Fruit fly (Drosophila melanogaster) whole organism, embryonic: Measurements from ENCODE around the gene CG5080.

Experiments
- Antp ChIP-seq: fragments of 200-800 bp; sonication (Bioruptor generic); optimal IDR thresholded peaks from 3 replicates; lab custom pipeline; 2016; ENCODE audit warnings: missing biosample characterization, missing genetic modification characterization
- Atf-2 ChIP-seq: fragments of 200-800 bp; sonication (Bioruptor generic); optimal IDR thresholded peaks from 2 replicates; lab custom pipeline; 2016; ENCODE audit warnings: missing biosample characterization, missing genetic modification characterization
- Atf3 ChIP-seq: fragments of 200-800 bp; sonication (Bioruptor generic); optimal IDR thresholded peaks from 3 replicates; lab custom pipeline; 2016; ENCODE audit warnings: missing biosample characterization, missing genetic modification characterization
- Awh ChIP-seq: fragments of 200-800 bp; sonication (Bioruptor generic); IDR thresholded peaks from 2 replicates; pipeline ENCODE4, ENCODE4 v1.3.6; 2022; ENCODE audit warnings: missing biosample characterization, missing genetic modification characterization
- Bgb ChIP-seq: fragments of 200-800 bp; sonication (Bioruptor generic); IDR thresholded peaks from 2 replicates; pipeline ENCODE4 v1.3.6; 2022; ENCODE audit warnings: missing biosample characterization, missing genetic modification characterization; ENCODE audit not compliant: partially characterized antibody
- CG10979 ChIP-seq: fragments of 200-800 bp; sonication (Bioruptor generic); optimal IDR thresholded peaks from 2 replicates; lab custom pipeline; 2018; ENCODE audit warnings: missing biosample characterization, mild to moderate bottlenecking, missing genetic modification characterization, moderate library complexity
- CG11085 ChIP-seq: fragments of 200-800 bp; sonication (Bioruptor generic); IDR thresholded peaks from 2 replicates; pipeline ENCODE4 v1.3.6; 2022; ENCODE audit warnings: missing biosample characterization, missing genetic modification characterization
- CG11723 ChIP-seq: fragments of 200-800 bp; sonication (Bioruptor generic); optimal IDR thresholded peaks from 2 replicates; lab custom pipeline; 2017; ENCODE audit warnings: missing biosample characterization, mild to moderate bottlenecking, missing genetic modification characterization
- CG12071 ChIP-seq: fragments of 200-800 bp; sonication (Bioruptor generic); optimal IDR thresholded peaks from 3 replicates; lab custom pipeline; 2018; ENCODE audit warnings: missing biosample characterization, mild to moderate bottlenecking, missing genetic modification characterization
- CG12744 ChIP-seq: fragments of 200-800 bp; sonication (Bioruptor generic); optimal IDR thresholded peaks from 2 replicates; lab custom pipeline; 2016; ENCODE audit warnings: missing biosample characterization, missing genetic modification characterization
- CG1529 ChIP-seq: fragments of 200-800 bp; sonication (Bioruptor generic); optimal IDR thresholded peaks from 3 replicates; lab custom pipeline; 2018; ENCODE audit warnings: missing biosample characterization, missing genetic modification characterization
- CG17568 ChIP-seq: fragments of 200-800 bp; sonication (Bioruptor generic); optimal IDR thresholded peaks from 2 replicates; lab custom pipeline; 2018; ENCODE audit warnings: missing biosample characterization, mild to moderate bottlenecking, missing genetic modification characterization, moderate library complexity
- CG31365 ChIP-seq: fragments of 200-800 bp; sonication (Bioruptor generic); optimal IDR thresholded peaks from 2 replicates; lab custom pipeline; 2018; ENCODE audit warnings: missing biosample characterization, mild to moderate bottlenecking, missing genetic modification characterization
- CG31441 ChIP-seq: fragments of 200-800 bp; sonication (Bioruptor generic); IDR thresholded peaks from 2 replicates; pipeline ENCODE4 v1.3.6; 2022; ENCODE audit warnings: missing biosample characterization, missing genetic modification characterization
- CG32532 ChIP-seq: fragments of 200-800 bp; sonication (Bioruptor generic); IDR thresholded peaks from 2 replicates; pipeline ENCODE4 v1.3.6; 2022; ENCODE audit warnings: missing biosample characterization, missing genetic modification characterization
- CG33557 ChIP-seq: fragments of 200-800 bp; sonication (Bioruptor generic); optimal IDR thresholded peaks from 2 replicates; lab custom pipeline; 2019; ENCODE audit warnings: missing biosample characterization, mild to moderate bottlenecking, missing genetic modification characterization, moderate library complexity
- CG3847 ChIP-seq: fragments of 200-800 bp; sonication (Bioruptor generic); IDR thresholded peaks from 2 replicates; pipeline ENCODE4 v1.3.6; 2022; ENCODE audit warnings: missing biosample characterization, missing genetic modification characterization
- CG4328 ChIP-seq: fragments of 200-800 bp; sonication (Bioruptor generic); optimal IDR thresholded peaks from 3 replicates; lab custom pipeline; 2017; ENCODE audit warnings: missing biosample characterization, missing genetic modification reagents, missing genetic modification characterization
- CG4424 ChIP-seq: fragments of 200-800 bp; sonication (Bioruptor generic); optimal IDR thresholded peaks from 3 replicates; lab custom pipeline; 2016; ENCODE audit warnings: missing biosample characterization, missing genetic modification characterization
- CG4707 ChIP-seq: fragments of 200-800 bp; sonication (Bioruptor generic); optimal IDR thresholded peaks from 2 replicates; lab custom pipeline; 2018; ENCODE audit warnings: missing biosample characterization, mild to moderate bottlenecking, missing genetic modification characterization, moderate library complexity
- CG6791 ChIP-seq: fragments of 200-800 bp; sonication (Bioruptor generic); IDR thresholded peaks from 3 replicates; pipeline ENCODE4 v1.3.6; 2022; ENCODE audit warnings: missing biosample characterization, missing genetic modification characterization; ENCODE audit not compliant: partially characterized antibody
- CG8765 ChIP-seq: fragments of 200-800 bp; sonication (Bioruptor generic); IDR thresholded peaks from 2 replicates; pipeline ENCODE4 v1.3.6; 2022; ENCODE audit warnings: missing biosample characterization, missing genetic modification characterization
- CG8944 ChIP-seq: fragments of 200-800 bp; sonication (Bioruptor generic); optimal IDR thresholded peaks from 3 replicates; lab custom pipeline; 2016; ENCODE audit warnings: missing biosample characterization, missing genetic modification characterization
- Dbx ChIP-seq: fragments of 200-800 bp; sonication (Bioruptor generic); IDR thresholded peaks from 3 replicates; pipeline ENCODE4 v1.3.6; 2022; ENCODE audit warnings: missing biosample characterization, missing genetic modification characterization
- Deaf1 ChIP-seq: fragments of 200-800 bp; optimal IDR thresholded peaks from 3 replicates; lab custom pipeline; 2019; ENCODE audit warnings: missing biosample characterization, mild to moderate bottlenecking, missing genetic modification characterization, moderate library complexity
- ERR ChIP-seq: fragments of 200-800 bp; sonication (Bioruptor generic); optimal IDR thresholded peaks from 2 replicates; lab custom pipeline; 2016; ENCODE audit warnings: missing biosample characterization, missing genetic modification characterization
- HHEX ChIP-seq: fragments of 200-800 bp; sonication (Bioruptor generic); optimal IDR thresholded peaks from 3 replicates; lab custom pipeline; 2017; ENCODE audit warnings: missing biosample characterization, mild to moderate bottlenecking, missing genetic modification characterization, missing genetic modification reagents
- Jarid2 ChIP-seq: fragments of 200-800 bp; sonication (Bioruptor generic); optimal IDR thresholded peaks from 3 replicates; lab custom pipeline; 2017; ENCODE audit warnings: mild to moderate bottlenecking, missing biosample characterization, missing genetic modification reagents, missing genetic modification characterization
- MBD-R2 ChIP-seq: fragments of 200-800 bp; sonication (Bioruptor generic); IDR thresholded peaks from 2 replicates; pipeline ENCODE4 v1.3.6; 2022; ENCODE audit warnings: missing biosample characterization, missing genetic modification characterization
- Med ChIP-seq: fragments of 200-800 bp; sonication (Bioruptor generic); peaks from one replicate; lab custom pipeline; 2016; ENCODE audit warnings: missing biosample characterization, missing genetic modification characterization, mild to moderate bottlenecking, inconsistent platforms, moderate library complexity
- NK7.1 ChIP-seq: fragments of 200-800 bp; sonication (Bioruptor generic); optimal IDR thresholded peaks from 3 replicates; lab custom pipeline; 2016; ENCODE audit warnings: missing biosample characterization, missing genetic modification characterization
- Opbp ChIP-seq: fragments of 200-800 bp; sonication (Bioruptor generic); IDR thresholded peaks from 3 replicates; pipeline ENCODE4 v1.3.6; 2022; ENCODE audit warnings: missing biosample characterization, missing genetic modification characterization; ENCODE audit not compliant: partially characterized antibody
- Xbp1 ChIP-seq: fragments of 200-800 bp; sonication (Bioruptor generic); optimal IDR thresholded peaks from 3 replicates; lab custom pipeline; 2016; ENCODE audit warnings: missing biosample characterization, mild to moderate bottlenecking, missing genetic modification characterization
- al ChIP-seq: fragments of 200-800 bp; sonication (Bioruptor generic); IDR thresholded peaks from 2 replicates; pipeline ENCODE4 v1.3.6; 2022; ENCODE audit warnings: missing biosample characterization, missing genetic modification characterization
- cad ChIP-seq: fragments of >200 bp; optimal IDR thresholded peaks from 2 replicates; lab custom pipeline; 2017; ENCODE audit warnings: missing biosample characterization, missing genetic modification characterization
- chn ChIP-seq: fragments of 200-800 bp; sonication (Bioruptor generic); optimal IDR thresholded peaks from 2 replicates; lab custom pipeline; 2016; ENCODE audit warnings: missing biosample characterization, missing genetic modification characterization
- crc ChIP-seq: fragments of 200-800 bp; sonication (Bioruptor generic); optimal IDR thresholded peaks from 2 replicates; lab custom pipeline; 2016; ENCODE audit warnings: missing biosample characterization, missing genetic modification characterization
- croc ChIP-seq: fragments of 200-800 bp; sonication (Bioruptor generic); conservative IDR thresholded peaks from 3 replicates; pipeline ENCODE4 v1.3.6; 2022; ENCODE audit warnings: missing biosample characterization, missing genetic modification characterization
- dan ChIP-seq: fragments of 200-800 bp; sonication (Bioruptor generic); IDR thresholded peaks from 2 replicates; pipeline ENCODE4 v1.3.6; 2022; ENCODE audit warnings: missing biosample characterization, missing genetic modification characterization
- gro ChIP-seq: fragments of 200-800 bp; sonication (Bioruptor generic); optimal IDR thresholded peaks from 2 replicates; lab custom pipeline; 2016; ENCODE audit warnings: missing biosample characterization, missing genetic modification characterization
- ham ChIP-seq: fragments of 200-800 bp; sonication (Bioruptor generic); IDR thresholded peaks from 2 replicates; pipeline ENCODE4 v1.3.6; 2022; ENCODE audit warnings: missing biosample characterization, missing genetic modification characterization
- mam ChIP-seq: fragments of 200-800 bp; sonication (Bioruptor generic); optimal IDR thresholded peaks from 3 replicates; lab custom pipeline; 2016; ENCODE audit warnings: missing biosample characterization, missing genetic modification characterization
- pita ChIP-seq: fragments of 200-800 bp; sonication (Bioruptor generic); optimal IDR thresholded peaks from 2 replicates; lab custom pipeline; 2017; ENCODE audit warnings: missing biosample characterization, mild to moderate bottlenecking, missing genetic modification characterization
- row ChIP-seq: fragments of 200-800 bp; sonication (Bioruptor generic); IDR thresholded peaks from 3 replicates; pipeline ENCODE4 v1.3.6; 2022; ENCODE audit warnings: missing biosample characterization, missing genetic modification characterization
- sc ChIP-seq, 3 experiments: fragments of >200 bp in 2 of 3; fragments of 200-800 bp in 1 of 3; sonication (Bioruptor generic) in 1 of 3; optimal IDR thresholded peaks; 2 replicates in 2 of 3; 3 replicates in 1 of 3; lab custom pipeline; 2017; ENCODE audit warnings: mild to moderate bottlenecking in 1 of 3, missing biosample characterization in 1 of 3, missing genetic modification characterization in 1 of 3, missing genetic modification reagents in 1 of 3
- slbo ChIP-seq: fragments of 200-800 bp; sonication (Bioruptor generic); IDR thresholded peaks from 2 replicates; pipeline ENCODE4 v1.3.6; 2022; ENCODE audit warnings: missing biosample characterization, missing genetic modification characterization
- vfl ChIP-seq: fragments of 200-800 bp; sonication (Bioruptor generic); optimal IDR thresholded peaks from 2 replicates; lab custom pipeline; 2016; ENCODE audit warnings: missing biosample characterization, missing genetic modification characterization
- zf30C ChIP-seq: fragments of 200-800 bp; sonication (Bioruptor generic); optimal IDR thresholded peaks from 3 replicates; lab custom pipeline; 2018; ENCODE audit warnings: missing biosample characterization, mild to moderate bottlenecking, missing genetic modification characterization

The CG5080 gene

dm6 chr2L:1128932-1129887, 34.5 kb downstream of the CG5080 start, which contains the start of the genes Pino and TBC1D23:
Gene Pino (minus strand): TSS chr2L:1128953.
Gene TBC1D23 (plus strand): TSS chr2L:1129316.
- TF ChIP-seq dan (GFP tag; lab: Robert Waterston, UW), result no peak
- peak; percentile 54 for TF ChIP-seq CG10979 (tag; lab: Kevin White, UChicago)
- TF ChIP-seq mam (GFP tag; lab: Kevin White, UChicago), result peak; percentile 68
- no peak for TF ChIP-seq NK7.1
- TF ChIP-seq CG33557 (GFP tag; lab: Kevin White, UChicago), result peak; percentile 57
- TF ChIP-seq row (GFP tag; lab: Robert Waterston, UW), result peak; percentile 86
- peak; percentile 55; the same call in 1 of the 2 replicates for TF ChIP-seq Awh (GFP tag; lab: Robert Waterston, UW)
- peak; percentile 56; the same call in 1 of the 3 replicates for TF ChIP-seq CG6791
- TF ChIP-seq cad (GFP tag; lab: Kevin White, UChicago), result no peak
- TF ChIP-seq CG31365 (tag; lab: Kevin White, UChicago), result no peak
- no peak for TF ChIP-seq CG4707 (GFP tag; lab: Kevin White, UChicago)
- peak; percentile 37 for TF ChIP-seq CG4328 (GFP tag; lab: Kevin White, UChicago)
- peak; percentile 80 for TF ChIP-seq Xbp1
- peak; percentile 46 for TF ChIP-seq Bgb (GFP tag; lab: Robert Waterston, UW)
- TF ChIP-seq al (GFP tag; lab: Robert Waterston, UW), result peak; percentile 78
- peak; percentile 46 for TF ChIP-seq CG11723 (GFP tag; lab: Kevin White, UChicago)
- TF ChIP-seq Deaf1 (tag; lab: Kevin White, UChicago), result peak; percentile 24
- peak; percentile 84 for TF ChIP-seq CG31441 (GFP tag; lab: Robert Waterston, UW)
- TF ChIP-seq CG4424 (GFP tag; lab: Kevin White, UChicago), result peak; percentile 64
- no peak for TF ChIP-seq sc (optimal IDR thresholded peaks at IDR 0.05; lab: Kevin White, UChicago)
- TF ChIP-seq sc (GFP tag; optimal IDR thresholded peaks at IDR 0.05; lab: Kevin White, UChicago), result peak; percentile 48
- TF ChIP-seq CG12744 (GFP tag; lab: Kevin White, UChicago), result no peak
- peak; percentile 46 for TF ChIP-seq HHEX (GFP tag; lab: Kevin White, UChicago)
- no peak for TF ChIP-seq Jarid2 (GFP tag; lab: Kevin White, UChicago)
- no peak; the same call in 1 of the 2 replicates for TF ChIP-seq CG8765 (GFP tag; lab: Robert Waterston, UW)
- no peak for TF ChIP-seq zf30C (GFP tag; lab: Kevin White, UChicago)
- peak; percentile 76 for TF ChIP-seq vfl (GFP tag; lab: Kevin White, UChicago)
- peak; percentile 88 for TF ChIP-seq Med
- TF ChIP-seq Opbp (GFP tag; lab: Robert Waterston, UW), result peak; percentile 52; the same call in 2 of the 3 replicates
- TF ChIP-seq chn (GFP tag; lab: Kevin White, UChicago), result peak; percentile 50
- TF ChIP-seq ham, result no peak
- TF ChIP-seq Antp (GFP tag; lab: Kevin White, UChicago), result peak; percentile 36
- no peak for TF ChIP-seq CG17568 (GFP tag; lab: Kevin White, UChicago)
- TF ChIP-seq CG12071 (GFP tag; lab: Kevin White, UChicago), result no peak
- peak; percentile 65 for TF ChIP-seq CG3847 (GFP tag; lab: Robert Waterston, UW)
- peak; percentile 84 for TF ChIP-seq Dbx (GFP tag; lab: Robert Waterston, UW)
- peak; percentile 13 for TF ChIP-seq Atf3
- no peak for TF ChIP-seq gro (GFP tag; lab: Kevin White, UChicago)
- TF ChIP-seq croc, result peak; percentile 60
- no peak for TF ChIP-seq Atf-2 (GFP tag; lab: Kevin White, UChicago)
- no peak for TF ChIP-seq pita
- no peak for TF ChIP-seq crc
- TF ChIP-seq CG1529 (GFP tag; lab: Kevin White, UChicago), result peak; percentile 30
- peak; percentile 26; the same call in 1 of the 2 replicates for TF ChIP-seq MBD-R2 (GFP tag; lab: Robert Waterston, UW)
- TF ChIP-seq CG8944 (GFP tag; lab: Kevin White, UChicago), result peak; percentile 14
- TF ChIP-seq CG32532 (GFP tag; lab: Robert Waterston, UW), result peak; percentile 81
- TF ChIP-seq ERR (GFP tag; lab: Kevin White, UChicago), result no peak
- TF ChIP-seq CG11085 (GFP tag; lab: Robert Waterston, UW), result peak; percentile 42; the same call in 1 of the 2 replicates
- peak; percentile 86 for TF ChIP-seq slbo (GFP tag; lab: Robert Waterston, UW)
